Fruit fly (Drosophila melanogaster): Measurements from ENCODE around the gene CG1146.

CG1146 gene

DNA sequence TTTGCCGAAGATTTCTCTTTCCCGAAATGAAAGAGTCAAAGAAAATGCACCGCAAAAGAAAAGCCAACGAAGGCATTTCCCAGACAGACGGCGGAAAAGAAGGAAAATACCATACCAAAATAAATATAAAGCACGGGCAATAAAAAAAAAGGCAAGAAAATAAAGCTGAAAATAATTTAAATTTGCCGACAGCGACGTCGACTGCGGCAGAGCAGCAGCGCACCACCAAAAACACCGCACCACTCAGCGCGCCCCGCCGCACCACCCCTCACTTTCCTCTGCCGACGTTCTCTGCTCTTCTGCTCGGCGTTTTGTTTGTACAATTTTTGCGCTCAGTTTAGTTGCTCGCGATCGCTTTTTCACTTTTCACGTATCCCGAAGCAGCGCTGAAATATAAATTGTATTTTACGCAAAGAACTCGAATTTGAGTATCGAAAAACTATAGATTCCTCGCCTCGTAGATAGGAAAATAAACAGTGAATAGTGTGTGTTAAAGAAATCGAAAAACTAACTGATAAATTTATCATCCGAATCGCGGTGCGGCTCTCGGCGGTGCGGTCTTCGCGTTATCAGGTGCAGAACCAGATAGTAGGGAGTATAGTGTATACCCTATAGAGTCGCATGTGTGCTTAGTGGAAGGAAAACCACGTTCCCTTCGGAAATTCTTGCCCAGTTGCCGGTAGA is 30.9 kb upstream of the CG1146 start (continued):
- no peak for TF ChIP-seq CG18764 (GFP tag; optimal IDR thresholded peaks at IDR 0.05)
- no peak for TF ChIP-seq sens-2 (GFP tag; IDR thresholded peaks at IDR 0.05)
- TF ChIP-seq schlank (tag; optimal IDR thresholded peaks at IDR 0.05): no peak
- TF ChIP-seq Vsx1 (GFP tag; optimal IDR thresholded peaks at IDR 0.05): no peak
- TF ChIP-seq H2.0 (GFP tag; IDR thresholded peaks at IDR 0.05): no peak
- TF ChIP-seq Hsf (GFP tag; optimal IDR thresholded peaks at IDR 0.05): no peak
- no peak for TF ChIP-seq CG11723 (GFP tag; optimal IDR thresholded peaks at IDR 0.05)
- TF ChIP-seq dpn (GFP tag; optimal IDR thresholded peaks at IDR 0.05): no peak
- TF ChIP-seq MESR4 (GFP tag; optimal IDR thresholded peaks at IDR 0.05): no peak
- TF ChIP-seq E2f2 (GFP tag; IDR thresholded peaks at IDR 0.05): no peak
- TF ChIP-seq CG8944 (GFP tag; optimal IDR thresholded peaks at IDR 0.05): no peak
- TF ChIP-seq Pdp1 (GFP tag; optimal IDR thresholded peaks at IDR 0.05): no peak
- TF ChIP-seq grn (GFP tag; optimal IDR thresholded peaks at IDR 0.05): peak; percentile 74
- no peak for TF ChIP-seq zfh1 (GFP tag; IDR thresholded peaks at IDR 0.05)
- TF ChIP-seq tna (GFP tag; IDR thresholded peaks at IDR 0.05; ENCODE audit: partially characterized antibody): no peak
- no peak for TF ChIP-seq wdn (GFP tag; IDR thresholded peaks at IDR 0.05)
- peak; percentile 76 for TF ChIP-seq D19A (tag; optimal IDR thresholded peaks at IDR 0.05)
- no peak for TF ChIP-seq CG2129 (GFP tag; IDR thresholded peaks at IDR 0.05; ENCODE audit: partially characterized antibody)
- no peak for TF ChIP-seq sisA (GFP tag; IDR thresholded peaks at IDR 0.05)
- no peak for TF ChIP-seq ranshi (GFP tag; IDR thresholded peaks at IDR 0.05)
- no peak for TF ChIP-seq CG7271 (tag; optimal IDR thresholded peaks at IDR 0.05)
- peak; percentile 41 for TF ChIP-seq CG12769 (tag; optimal IDR thresholded peaks at IDR 0.05)
- no peak for TF ChIP-seq CG10321 (GFP tag; IDR thresholded peaks at IDR 0.05)
- TF ChIP-seq az2 (GFP tag; optimal IDR thresholded peaks at IDR 0.05): no peak
- TF ChIP-seq CG33213 (GFP tag; optimal IDR thresholded peaks at IDR 0.05): no peak
- no peak for TF ChIP-seq CG3726 (GFP tag; IDR thresholded peaks at IDR 0.05)
- TF ChIP-seq NK7.1 (GFP tag; optimal IDR thresholded peaks at IDR 0.05): no peak
- no peak for TF ChIP-seq NC2β (GFP tag; optimal IDR thresholded peaks at IDR 0.05)
- peak; percentile 64; the same call in 2 of the 4 replicates for TF ChIP-seq chinmo (GFP tag; IDR thresholded peaks at IDR 0.05; ENCODE audit: partially characterized antibody)
- TF ChIP-seq CG18599 (GFP tag; optimal IDR thresholded peaks at IDR 0.05): peak; percentile 30
- TF ChIP-seq sna (GFP tag; IDR thresholded peaks at IDR 0.05; ENCODE audit: partially characterized antibody): no peak
- TF ChIP-seq CG7928 (GFP tag; optimal IDR thresholded peaks at IDR 0.05): no peak
- no peak for TF ChIP-seq Hmr (GFP tag; optimal IDR thresholded peaks at IDR 0.05)
- TF ChIP-seq CkIIα-i1 (GFP tag; IDR thresholded peaks at IDR 0.05): no peak
- TF ChIP-seq ewg (GFP tag; optimal IDR thresholded peaks at IDR 0.05): no peak
- no peak for TF ChIP-seq ac (GFP tag; optimal IDR thresholded peaks at IDR 0.05)
- TF ChIP-seq CG10147 (GFP tag; optimal IDR thresholded peaks at IDR 0.05): no peak

DNA sequence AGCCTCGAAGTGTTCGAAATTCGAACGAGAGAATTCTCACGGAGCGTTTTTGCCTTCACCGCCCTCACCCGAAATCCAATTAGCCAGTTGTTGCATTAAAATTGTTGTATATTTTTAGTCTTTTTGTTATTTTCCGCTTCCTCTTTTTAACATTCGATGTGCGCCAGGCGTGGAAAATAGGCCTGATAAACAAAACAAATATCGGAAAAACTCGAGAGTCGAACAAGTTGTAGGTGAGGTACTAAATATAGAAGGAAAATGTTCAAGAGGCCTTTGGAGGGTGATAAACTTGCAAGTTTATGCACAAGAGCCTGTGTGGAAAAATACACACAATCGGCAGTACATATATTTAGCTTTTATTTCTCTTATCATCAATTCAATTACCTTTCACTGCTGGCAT is 29.8 kb upstream of the CG1146 start:
- TF ChIP-seq Vsx1 (GFP tag; optimal IDR thresholded peaks at IDR 0.05): no peak
- TF ChIP-seq crol (GFP tag; IDR thresholded peaks at IDR 0.05): peak; percentile 17; the same call in 1 of the 2 replicates
- no peak for TF ChIP-seq dmrt11E (tag; optimal IDR thresholded peaks at IDR 0.05)
- no peak for TF ChIP-seq NfI (GFP tag; optimal IDR thresholded peaks at IDR 0.05)
- TF ChIP-seq insv (GFP tag; optimal IDR thresholded peaks at IDR 0.05): peak in 1 of 2 experiments; percentile 37
- TF ChIP-seq kah (GFP tag; optimal IDR thresholded peaks at IDR 0.05): peak; percentile 86
- no peak for TF ChIP-seq CG18476 (GFP tag; optimal IDR thresholded peaks at IDR 0.05)
